Worm (Caenorhabditis elegans) whole organism, L2 larva: Measurements from ENCODE around the gene djr-1.2.

ENCODE experiments used
- aly-2 ChIP-seq: fragments of 150-350 bp; optimal IDR thresholded peaks from 2 replicates; lab custom pipeline; 2014; ENCODE audit warnings: missing biosample characterization, missing genetic modification characterization
- fos-1 ChIP-seq: fragments of 150-350 bp; optimal IDR thresholded peaks from 2 replicates; lab custom pipeline; 2014; ENCODE audit warnings: missing biosample characterization, missing genetic modification characterization
- nhr-21 ChIP-seq: fragments of 150-350 bp; optimal IDR thresholded peaks from 2 replicates; lab custom pipeline; 2014; ENCODE audit warnings: missing biosample characterization, missing genetic modification characterization

DNA sequence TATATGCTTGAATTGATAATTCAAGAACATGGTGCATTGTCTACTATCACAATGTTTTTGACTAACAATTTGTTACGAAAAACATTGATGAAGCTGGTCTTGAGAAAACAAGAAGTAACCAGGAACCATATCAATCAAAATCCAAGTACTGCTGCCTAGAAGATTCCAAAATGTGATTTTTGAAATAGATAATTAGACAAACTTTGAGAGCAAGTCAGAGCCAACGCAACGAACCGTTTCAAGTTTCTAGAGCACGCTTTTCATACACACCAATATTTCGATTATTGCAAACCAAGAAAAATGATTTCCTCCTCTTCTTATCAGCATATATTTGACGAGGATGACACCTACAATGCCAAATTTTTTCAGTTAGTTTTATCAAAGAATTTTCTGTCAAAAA is 38.1 kb downstream of the djr-1.2 start, which contains the start of gene srw-89:
- TF ChIP-seq aly-2 (tag; lab: Kevin White, UChicago) (no peak), fos-1 (tag; lab: Kevin White, UChicago) (no peak), nhr-21 (tag; lab: Kevin White, UChicago) (no peak)
